Worm (Caenorhabditis elegans) whole organism, mixed stage, embryonic: ENCODE data around the gene F52H2.1.

Source experiments
- nhr-237 ChIP-seq: fragments of 150-350 bp; optimal IDR thresholded peaks from 2 replicates; lab custom pipeline; 2014; ENCODE audit warnings: missing biosample characterization, missing genetic modification characterization
- pha-4 ChIP-seq: fragments of 150-350 bp; optimal IDR thresholded peaks from 2 replicates; lab custom pipeline; 2018; ENCODE audit warnings: missing biosample characterization, missing genetic modification reagents, missing genetic modification characterization
- unc-62 ChIP-seq: fragments of 150-350 bp; optimal IDR thresholded peaks from 2 replicates; lab custom pipeline; 2014; ENCODE audit warnings: missing biosample characterization, missing genetic modification reagents, missing genetic modification characterization

ce11 chrX:2592670-2593280 lies 19.9 kb downstream of the F52H2.1 start:
- TF ChIP-seq unc-62 (GFP tag; lab: Kevin White, UChicago) (no peak), pha-4 (tag; lab: Kevin White, UChicago) (no peak), nhr-237 (tag; lab: Kevin White, UChicago) (no peak)
